Worm (Caenorhabditis elegans) whole organism, L3 larva: ENCODE data around the gene prx-19.

ENCODE experiments used
- ZK546.5 ChIP-seq: sonication (generic microtip); optimal IDR thresholded peaks from 2 replicates; lab custom pipeline; 2017; ENCODE audit warnings: missing biosample characterization, missing genetic modification characterization
- ama-1 ChIP-seq: fragments of 150-350 bp; optimal IDR thresholded peaks from 2 replicates; lab custom pipeline; 2018
- mdl-1 ChIP-seq: fragments of 150-350 bp; optimal IDR thresholded peaks from 2 replicates; lab custom pipeline; 2014; ENCODE audit warnings: missing biosample characterization, missing genetic modification characterization
- nhr-28 ChIP-seq: fragments of 150-350 bp; optimal IDR thresholded peaks from 2 replicates; lab custom pipeline; 2014; ENCODE audit warnings: missing biosample characterization, missing genetic modification characterization
- skn-1 ChIP-seq: fragments of 150-350 bp; optimal IDR thresholded peaks from 2 replicates; lab custom pipeline; 2014; ENCODE audit warnings: missing biosample characterization, missing genetic modification characterization
- snpc-4 ChIP-seq: fragments of 150-350 bp; optimal IDR thresholded peaks from 2 replicates; lab custom pipeline; 2014; ENCODE audit warnings: missing biosample characterization, missing genetic modification characterization
- tbx-2 ChIP-seq: sonication (generic microtip); optimal IDR thresholded peaks from 2 replicates; lab custom pipeline; 2016; ENCODE audit warnings: mild to moderate bottlenecking, missing genetic modification characterization, missing compliant biosample characterization
- ztf-4 ChIP-seq: fragments of 150-350 bp; optimal IDR thresholded peaks from 2 replicates; lab custom pipeline; 2014; ENCODE audit warnings: missing biosample characterization, missing genetic modification characterization

DNA sequence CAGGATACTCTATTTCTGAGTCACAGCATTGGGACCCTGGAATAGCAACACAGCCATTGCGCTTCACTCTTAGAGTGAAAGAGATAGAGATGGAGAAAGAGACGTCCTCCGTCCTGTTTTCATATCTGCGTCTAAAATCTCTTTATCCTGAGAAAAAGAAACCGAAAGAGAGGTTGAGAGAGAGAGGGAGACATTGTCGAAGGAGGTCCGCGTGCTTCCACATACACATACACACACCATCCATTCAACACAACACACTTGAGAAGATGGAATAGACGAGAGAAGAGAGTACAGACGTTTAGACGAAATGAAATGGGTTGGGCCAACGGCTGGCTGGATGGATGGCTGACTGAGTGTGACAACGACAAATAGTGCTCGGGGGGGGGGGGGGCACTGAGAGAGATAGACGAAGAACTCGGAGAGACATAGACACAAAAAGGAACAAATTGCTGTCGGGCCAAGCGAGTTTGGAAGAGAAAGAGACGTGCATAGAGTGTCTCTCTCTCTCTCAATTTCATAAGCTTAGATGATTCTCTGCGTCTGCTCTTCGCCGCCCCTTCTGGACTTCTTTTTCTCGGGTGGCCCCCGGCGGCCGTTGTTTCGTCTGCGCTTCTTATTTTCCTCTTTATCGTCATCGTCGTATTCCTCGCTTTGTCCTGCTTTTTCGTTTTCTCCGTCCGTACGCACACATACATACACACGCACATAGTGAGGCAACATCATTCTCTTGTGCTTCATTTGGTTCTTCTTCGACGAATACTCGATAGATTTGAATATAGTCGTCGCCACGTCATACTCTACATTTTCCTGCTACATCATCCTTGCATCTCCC is 8.9 kb downstream of the prx-19 start, which contains the start of gene F54F2.6:
- TF ChIP-seq mdl-1 (tag; lab: Kevin White, UChicago) (peak; percentile 94), snpc-4 (tag; lab: Kevin White, UChicago) (peak; percentile 75), skn-1 (tag; lab: Kevin White, UChicago) (no peak), nhr-28 (tag; lab: Kevin White, UChicago) (no peak), ztf-4 (tag; lab: Kevin White, UChicago) (no peak), tbx-2 (tag; lab: Kevin White, UChicago) (peak; percentile 85), ama-1 (lab: Kevin White, UChicago) (peak; percentile 37), ZK546.5 (tag; lab: Kevin White, UChicago) (no peak)
